Fruit fly (Drosophila melanogaster) whole organism, prepupa: Measurements from ENCODE around the gene Hap40.
A peak's percentile ranks its signal among the peaks of the same experiment; 100 is the strongest.

ENCODE experiments used
- CG10631 ChIP-seq: fragments of 200-800 bp; sonication (Bioruptor generic); optimal IDR thresholded peaks from 2 replicates; lab custom pipeline; 2016; ENCODE audit warnings: missing biosample characterization, missing genetic modification characterization
- CG11294 ChIP-seq: fragments of 200-800 bp; sonication (Bioruptor generic); IDR thresholded peaks from 2 replicates; pipeline ENCODE4 v1.3.6; 2022; ENCODE audit warnings: missing biosample characterization, missing genetic modification characterization
- CG11762 ChIP-seq: fragments of 200-800 bp; sonication (Bioruptor generic); optimal IDR thresholded peaks from 3 replicates; lab custom pipeline; 2016; ENCODE audit warnings: missing biosample characterization, missing genetic modification characterization; ENCODE audit not compliant: insufficient read depth
- CG1621 ChIP-seq: fragments of 200-800 bp; sonication (Bioruptor generic); optimal IDR thresholded peaks from 3 replicates; lab custom pipeline; 2018; ENCODE audit warnings: missing biosample characterization, mild to moderate bottlenecking, missing genetic modification characterization
- CG3032 ChIP-seq: fragments of 200-800 bp; optimal IDR thresholded peaks from 2 replicates; lab custom pipeline; 2019; ENCODE audit warnings: missing biosample characterization, mild to moderate bottlenecking, missing genetic modification characterization, moderate library complexity
- CG31627 ChIP-seq: fragments of 200-800 bp; sonication (Bioruptor generic); optimal IDR thresholded peaks from 3 replicates; lab custom pipeline; 2016; ENCODE audit warnings: missing biosample characterization, missing genetic modification characterization
- CG32006 ChIP-seq: fragments of 200-800 bp; sonication (Bioruptor generic); optimal IDR thresholded peaks from 3 replicates; lab custom pipeline; 2017; ENCODE audit warnings: missing biosample characterization, mild to moderate bottlenecking, missing genetic modification characterization
- CG3919 ChIP-seq: fragments of 200-800 bp; sonication (Bioruptor generic); optimal IDR thresholded peaks from 3 replicates; lab custom pipeline; 2016; ENCODE audit warnings: missing biosample characterization, missing genetic modification characterization
- CG6163 ChIP-seq: fragments of 200-800 bp; sonication (Bioruptor generic); IDR thresholded peaks from 3 replicates; pipeline ENCODE4 v1.3.6; 2022; ENCODE audit warnings: missing biosample characterization, missing genetic modification characterization
- CG6276 ChIP-seq: fragments of 200-800 bp; sonication (Bioruptor generic); optimal IDR thresholded peaks from 2 replicates; lab custom pipeline; 2017; ENCODE audit warnings: missing biosample characterization, mild to moderate bottlenecking, missing genetic modification characterization
- CG6808 ChIP-seq: fragments of 200-800 bp; sonication (Bioruptor generic); optimal IDR thresholded peaks from 3 replicates; lab custom pipeline; 2017; ENCODE audit warnings: missing biosample characterization, missing genetic modification characterization, mild to moderate bottlenecking, moderate library complexity, missing genetic modification reagents
- CG6854 ChIP-seq: fragments of 200-800 bp; sonication (Bioruptor generic); optimal IDR thresholded peaks from 2 replicates; lab custom pipeline; 2017; ENCODE audit warnings: missing biosample characterization, mild to moderate bottlenecking, missing genetic modification characterization
- CG8119 ChIP-seq: fragments of 200-800 bp; sonication (Bioruptor generic); IDR thresholded peaks from 3 replicates; pipeline ENCODE4 v1.3.6; 2022; ENCODE audit warnings: missing biosample characterization, missing genetic modification characterization
- CG8319 ChIP-seq: fragments of 200-800 bp; sonication (Bioruptor generic); optimal IDR thresholded peaks from 3 replicates; lab custom pipeline; 2016; ENCODE audit warnings: missing biosample characterization, missing genetic modification characterization
- CG9139 ChIP-seq: fragments of 200-800 bp; sonication (Bioruptor generic); optimal IDR thresholded peaks from 3 replicates; lab custom pipeline; 2017; ENCODE audit warnings: missing biosample characterization, mild to moderate bottlenecking, missing genetic modification characterization
- Eip75B ChIP-seq: fragments of 200-800 bp; sonication (Bioruptor generic); optimal IDR thresholded peaks from 3 replicates; lab custom pipeline; 2016; ENCODE audit warnings: missing biosample characterization, missing genetic modification characterization
- Eip78C ChIP-seq: fragments of 200-800 bp; sonication (Bioruptor generic); peaks from one replicate; lab custom pipeline; 2016; ENCODE audit warnings: missing biosample characterization, missing genetic modification characterization
- Eip93F ChIP-seq: fragments of 200-800 bp; sonication (Bioruptor generic); optimal IDR thresholded peaks from 2 replicates; lab custom pipeline; 2016; ENCODE audit warnings: missing biosample characterization, mild to moderate bottlenecking, missing genetic modification characterization
- Ets96B ChIP-seq: fragments of 200-800 bp; optimal IDR thresholded peaks from 2 replicates; lab custom pipeline; 2019; ENCODE audit warnings: missing biosample characterization, mild to moderate bottlenecking, missing genetic modification characterization, moderate library complexity
- Gug ChIP-seq: fragments of 200-800 bp; sonication (Bioruptor generic); IDR thresholded peaks from 2 replicates; pipeline ENCODE4 v1.3.6; 2022; ENCODE audit warnings: missing biosample characterization, missing genetic modification characterization
- Hr38 ChIP-seq: sonication (Bioruptor generic); optimal IDR thresholded peaks from 2 replicates; lab custom pipeline; 2016; ENCODE audit warnings: missing biosample characterization, missing genetic modification characterization
- Hr39 ChIP-seq: fragments of 200-800 bp; sonication (Bioruptor generic); optimal IDR thresholded peaks from 2 replicates; lab custom pipeline; 2016; ENCODE audit warnings: missing biosample characterization, missing genetic modification characterization
- Met ChIP-seq: fragments of 200-800 bp; sonication (Bioruptor generic); optimal IDR thresholded peaks from 3 replicates; lab custom pipeline; 2016; ENCODE audit warnings: missing biosample characterization, missing genetic modification characterization
- OdsH ChIP-seq: fragments of 200-800 bp; sonication (Bioruptor generic); optimal IDR thresholded peaks from 3 replicates; lab custom pipeline; 2016; ENCODE audit warnings: missing biosample characterization, missing genetic modification characterization
- Smox ChIP-seq: fragments of 200-800 bp; sonication (Bioruptor generic); optimal IDR thresholded peaks from 3 replicates; lab custom pipeline; 2016; ENCODE audit warnings: missing biosample characterization, missing genetic modification characterization
- Sox102F ChIP-seq: fragments of 200-800 bp; sonication (Bioruptor generic); optimal IDR thresholded peaks from 2 replicates; lab custom pipeline; 2016; ENCODE audit warnings: missing biosample characterization, mild to moderate bottlenecking, missing genetic modification characterization
- Sox14 ChIP-seq: fragments of 200-800 bp; sonication (Bioruptor generic); optimal IDR thresholded peaks from 3 replicates; lab custom pipeline; 2016; ENCODE audit warnings: missing biosample characterization, missing genetic modification characterization
- Sox15 ChIP-seq: fragments of 200-800 bp; sonication (Bioruptor generic); optimal IDR thresholded peaks from 3 replicates; lab custom pipeline; 2016; ENCODE audit warnings: missing biosample characterization, missing genetic modification characterization
- cyc ChIP-seq: fragments of 200-800 bp; sonication (Bioruptor generic); optimal IDR thresholded peaks from 3 replicates; lab custom pipeline; 2016; ENCODE audit warnings: missing biosample characterization, missing genetic modification characterization
- dac ChIP-seq: fragments of 200-800 bp; sonication (Bioruptor generic); optimal IDR thresholded peaks from 2 replicates; lab custom pipeline; 2017; ENCODE audit warnings: missing biosample characterization, mild to moderate bottlenecking, missing genetic modification characterization
- dsx ChIP-seq: fragments of 200-800 bp; optimal IDR thresholded peaks from 3 replicates; lab custom pipeline; 2019; ENCODE audit warnings: missing biosample characterization, mild to moderate bottlenecking, missing genetic modification characterization, moderate library complexity; ENCODE audit not compliant: poor library complexity, severe bottlenecking
- eg ChIP-seq: fragments of 200-800 bp; sonication (Bioruptor generic); IDR thresholded peaks from 3 replicates; pipeline ENCODE4 v1.3.6; 2022; ENCODE audit warnings: missing biosample characterization, missing genetic modification characterization
- esn ChIP-seq: fragments of 200-800 bp; sonication (Bioruptor generic); optimal IDR thresholded peaks from 2 replicates; lab custom pipeline; 2016; ENCODE audit warnings: missing biosample characterization, mild to moderate bottlenecking, missing genetic modification characterization, moderate library complexity
- fd85E ChIP-seq: fragments of 200-800 bp; sonication (Bioruptor generic); optimal IDR thresholded peaks from 3 replicates; lab custom pipeline; 2016; ENCODE audit warnings: missing biosample characterization, missing genetic modification characterization
- lz ChIP-seq: fragments of 200-800 bp; sonication (Bioruptor generic); optimal IDR thresholded peaks from 3 replicates; lab custom pipeline; 2016; ENCODE audit warnings: missing biosample characterization, missing genetic modification characterization
- net ChIP-seq: fragments of 200-800 bp; sonication (Bioruptor generic); optimal IDR thresholded peaks from 3 replicates; lab custom pipeline; 2016; ENCODE audit warnings: missing biosample characterization, missing genetic modification characterization
- ss ChIP-seq, 2 experiments: fragments of 200-800 bp; sonication (Bioruptor generic); optimal IDR thresholded peaks; 2 replicates in 1 of 2; 3 replicates in 1 of 2; lab custom pipeline; 2017 to 2018; ENCODE audit warnings: mild to moderate bottlenecking in 2 of 2, missing biosample characterization in 2 of 2, missing genetic modification characterization in 2 of 2, moderate library complexity in 1 of 2
- svp ChIP-seq: fragments of 200-800 bp; sonication (Bioruptor generic); peaks from one replicate; lab custom pipeline; 2016; ENCODE audit warnings: missing biosample characterization, missing genetic modification characterization
- topi ChIP-seq: fragments of 200-800 bp; sonication (Bioruptor generic); optimal IDR thresholded peaks from 3 replicates; lab custom pipeline; 2016; ENCODE audit warnings: missing biosample characterization, missing genetic modification characterization
- vri ChIP-seq: fragments of 200-800 bp; sonication (Bioruptor generic); optimal IDR thresholded peaks from 3 replicates; lab custom pipeline; 2016; ENCODE audit warnings: missing biosample characterization, mild to moderate bottlenecking, missing genetic modification characterization

Hap40 gene

DNA sequence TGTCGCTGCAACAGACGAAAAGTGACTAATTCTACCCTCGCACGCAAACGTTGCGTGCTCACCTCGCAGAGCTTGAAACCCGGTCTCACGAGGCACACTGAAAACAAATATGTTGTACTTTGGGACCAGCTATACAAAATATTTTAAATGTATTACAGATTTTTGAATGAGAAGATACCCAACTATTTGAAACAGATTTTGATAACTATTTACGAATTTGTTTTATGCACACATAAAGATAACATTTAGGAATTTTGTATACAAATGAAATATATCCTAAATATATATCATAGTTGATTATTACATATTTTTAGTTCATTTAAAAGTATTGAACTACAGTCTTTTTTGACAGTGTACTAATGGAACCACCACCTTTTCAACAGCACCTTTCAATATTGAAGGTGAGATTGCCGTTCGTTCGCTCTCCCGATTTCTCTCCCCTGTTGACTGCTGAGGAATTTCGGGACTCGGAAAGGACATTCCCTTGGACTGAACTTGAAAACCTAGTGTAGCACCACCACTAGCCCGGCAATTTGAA is 32.8 kb upstream of the Hap40 start, which contains the start of gene CG15646 (continued):
- TF ChIP-seq Hr39 (GFP tag; lab: Kevin White, UChicago) = peak; percentile 43
- peak; percentile 78 for TF ChIP-seq Ets96B (tag; lab: Kevin White, UChicago)
- TF ChIP-seq eg (GFP tag; lab: Robert Waterston, UW) = peak; percentile 51; the same call in 1 of the 3 replicates
- no peak for TF ChIP-seq Hr38
- peak; percentile 39 for TF ChIP-seq CG6276 (GFP tag; lab: Kevin White, UChicago)
- TF ChIP-seq CG11762 (GFP tag; lab: Kevin White, UChicago) = peak; percentile 60
- peak; percentile 86 for TF ChIP-seq dsx (GFP tag; lab: Kevin White, UChicago)
- peak; percentile 73 for TF ChIP-seq CG8119 (GFP tag; lab: Robert Waterston, UW)
- TF ChIP-seq topi (GFP tag; lab: Kevin White, UChicago) = peak; percentile 75
- peak; percentile 78 for TF ChIP-seq OdsH (GFP tag; lab: Kevin White, UChicago)
- no peak for TF ChIP-seq fd85E (GFP tag; lab: Kevin White, UChicago)
- peak; percentile 56 for TF ChIP-seq Sox15 (GFP tag; lab: Kevin White, UChicago)
- TF ChIP-seq CG3032 = peak; percentile 83
- no peak for TF ChIP-seq dac (GFP tag; lab: Kevin White, UChicago)
- TF ChIP-seq CG6163 (GFP tag; lab: Robert Waterston, UW) = peak; percentile 65; the same call in 2 of the 3 replicates
- TF ChIP-seq vri (GFP tag; lab: Kevin White, UChicago) = peak; percentile 32
- TF ChIP-seq net = peak; percentile 68
- TF ChIP-seq CG31627 (GFP tag; lab: Kevin White, UChicago) = peak; percentile 39
- TF ChIP-seq cyc (GFP tag; lab: Kevin White, UChicago) = peak; percentile 60
- 0 out of 2 replicates have a peak, but pooled peaks have one; percentile 23 for TF ChIP-seq Gug (GFP tag; lab: Robert Waterston, UW)

DNA sequence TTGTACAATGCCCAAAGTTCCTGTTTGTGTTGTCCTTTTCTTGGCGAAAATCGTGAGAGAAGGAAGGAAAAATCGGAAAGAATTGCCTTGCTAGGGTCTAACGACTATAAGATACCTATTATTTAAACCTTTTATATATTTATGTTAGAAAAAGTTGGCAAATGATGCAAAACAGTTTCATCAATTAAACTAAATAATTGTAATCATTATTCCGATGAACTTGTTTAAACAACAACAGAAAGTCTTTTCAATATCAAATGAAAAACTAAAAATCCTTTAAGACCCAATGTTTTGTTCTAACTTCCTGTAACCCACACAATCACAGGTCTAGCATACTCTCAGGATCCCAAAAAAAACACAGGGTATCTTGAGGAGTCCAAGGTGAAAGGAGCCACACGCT is 29.6 kb upstream of the Hap40 start:
- TF ChIP-seq svp (GFP tag; lab: Kevin White, UChicago) (peak; percentile 61), Eip78C (GFP tag; lab: Kevin White, UChicago) (peak; percentile 4), Sox15 (GFP tag; lab: Kevin White, UChicago) (no peak)

- TF ChIP-seq Met (peak; percentile 45), dsx (GFP tag; lab: Kevin White, UChicago) (peak; percentile 10), CG6808 (GFP tag; lab: Kevin White, UChicago) (peak; percentile 37), Sox102F (GFP tag; lab: Kevin White, UChicago) (peak; percentile 36), CG6854 (GFP tag; lab: Kevin White, UChicago) (peak; percentile 57), CG10631 (no peak), Eip93F (no peak), Eip75B (GFP tag; lab: Kevin White, UChicago) (peak; percentile 16), CG32006 (no peak), fd85E (GFP tag; lab: Kevin White, UChicago) (no peak), CG11294 (GFP tag; lab: Robert Waterston, UW) (no peak), CG9139 (GFP tag; lab: Kevin White, UChicago) (peak; percentile 28), CG1621 (tag; lab: Kevin White, UChicago) (peak; percentile 26), svp (GFP tag; lab: Kevin White, UChicago) (peak; percentile 72), lz (GFP tag; lab: Kevin White, UChicago) (peak; percentile 2), ss (GFP tag; optimal IDR thresholded peaks at IDR 0.05; lab: Kevin White, UChicago) (peak; percentile 18 to 50), Eip78C (GFP tag; lab: Kevin White, UChicago) (peak; percentile 73), eg (GFP tag; lab: Robert Waterston, UW) (peak; percentile 49; the same call in 1 of the 3 replicates), net (peak; percentile 37), CG3919 (peak; percentile 18), Sox14 (GFP tag; lab: Kevin White, UChicago) (peak; percentile 6), vri (GFP tag; lab: Kevin White, UChicago) (peak; percentile 41), esn (GFP tag; lab: Kevin White, UChicago) (peak; percentile 24), CG8319 (GFP tag; lab: Kevin White, UChicago) (no peak), CG6163 (GFP tag; lab: Robert Waterston, UW) (peak; percentile 60; the same call in 2 of the 3 replicates), topi (GFP tag; lab: Kevin White, UChicago) (peak; percentile 38), Smox (GFP tag; lab: Kevin White, UChicago) (peak; percentile 19), CG8119 (GFP tag; lab: Robert Waterston, UW) (peak; percentile 29; the same call in 1 of the 3 replicates)
Measured at dm6 chrX:15675294-15675693, 28.6 kb upstream of the Hap40 start, which contains the start of gene CG12708. Gene CG12708 (plus strand): TSS chrX:15675476.
